Fruit fly (Drosophila melanogaster) whole organism, embryonic: ENCODE results near the gene Rpp14a.
A peak's percentile ranks its signal among the peaks of the same experiment; 100 is the strongest.

Experiments
- Abd-B ChIP-seq: fragments of 200-800 bp; sonication (Bioruptor generic); optimal IDR thresholded peaks from 2 replicates; lab custom pipeline; 2018; ENCODE audit warnings: missing biosample characterization, mild to moderate bottlenecking, missing genetic modification characterization, moderate library complexity
- C15 ChIP-seq: fragments of 200-800 bp; sonication (Bioruptor generic); IDR thresholded peaks from 3 replicates; pipeline ENCODE4 v1.3.6; 2022; ENCODE audit warnings: missing biosample characterization, missing genetic modification characterization
- CG12155 ChIP-seq: fragments of 200-800 bp; sonication (Bioruptor generic); optimal IDR thresholded peaks from 3 replicates; lab custom pipeline; 2016; ENCODE audit warnings: missing biosample characterization, missing genetic modification characterization
- CG13123 ChIP-seq: fragments of 200-800 bp; sonication (Bioruptor generic); optimal IDR thresholded peaks from 2 replicates; lab custom pipeline; 2016; ENCODE audit warnings: missing biosample characterization, missing genetic modification characterization
- CG1603 ChIP-seq: fragments of 200-800 bp; sonication (Bioruptor generic); optimal IDR thresholded peaks from 2 replicates; lab custom pipeline; 2019; ENCODE audit warnings: missing biosample characterization, mild to moderate bottlenecking, missing genetic modification characterization, moderate library complexity
- CG18764 ChIP-seq: fragments of 200-800 bp; sonication (Bioruptor generic); optimal IDR thresholded peaks from 3 replicates; lab custom pipeline; 2016; ENCODE audit warnings: missing biosample characterization, missing genetic modification characterization
- CG2199 ChIP-seq: fragments of 200-800 bp; sonication (Bioruptor generic); IDR thresholded peaks from 3 replicates; pipeline ENCODE4 v1.3.6; 2022; ENCODE audit warnings: missing biosample characterization, missing genetic modification characterization
- CG2875 ChIP-seq: fragments of 200-800 bp; sonication (Bioruptor generic); optimal IDR thresholded peaks from 2 replicates; lab custom pipeline; 2017; ENCODE audit warnings: missing biosample characterization, mild to moderate bottlenecking, missing genetic modification characterization, missing genetic modification reagents
- CG30403 ChIP-seq: fragments of 200-800 bp; sonication (Bioruptor generic); optimal IDR thresholded peaks from 3 replicates; lab custom pipeline; 2016; ENCODE audit warnings: missing biosample characterization, missing genetic modification characterization
- CG31224 ChIP-seq: fragments of 200-800 bp; sonication (Bioruptor generic); IDR thresholded peaks from 2 replicates; pipeline ENCODE4 v1.3.6; 2022; ENCODE audit warnings: missing biosample characterization, missing genetic modification characterization
- CG32532 ChIP-seq: fragments of 200-800 bp; sonication (Bioruptor generic); IDR thresholded peaks from 2 replicates; pipeline ENCODE4 v1.3.6; 2022; ENCODE audit warnings: missing biosample characterization, missing genetic modification characterization
- CG32772 ChIP-seq: fragments of 200-800 bp; sonication (Bioruptor generic); IDR thresholded peaks from 2 replicates; pipeline ENCODE4 v1.3.6; 2022; ENCODE audit warnings: missing biosample characterization, missing genetic modification characterization
- CG4707 ChIP-seq: fragments of 200-800 bp; sonication (Bioruptor generic); optimal IDR thresholded peaks from 2 replicates; lab custom pipeline; 2018; ENCODE audit warnings: missing biosample characterization, mild to moderate bottlenecking, missing genetic modification characterization, moderate library complexity
- CG4854 ChIP-seq: fragments of 200-800 bp; sonication (Bioruptor generic); optimal IDR thresholded peaks from 2 replicates; lab custom pipeline; 2016; ENCODE audit warnings: missing biosample characterization, missing genetic modification characterization, inconsistent platforms
- CG6765 ChIP-seq: fragments of 200-800 bp; sonication (Bioruptor generic); optimal IDR thresholded peaks from 3 replicates; lab custom pipeline; 2017; ENCODE audit warnings: missing biosample characterization, mild to moderate bottlenecking, missing genetic modification characterization
- CG8281 ChIP-seq: fragments of 200-800 bp; sonication (Bioruptor generic); optimal IDR thresholded peaks from 2 replicates; lab custom pipeline; 2018; ENCODE audit warnings: missing biosample characterization, mild to moderate bottlenecking, missing genetic modification characterization, moderate library complexity
- CG8388 ChIP-seq: fragments of 200-800 bp; sonication (Bioruptor generic); optimal IDR thresholded peaks from 2 replicates; lab custom pipeline; 2019; ENCODE audit warnings: missing biosample characterization, mild to moderate bottlenecking, missing genetic modification characterization, moderate library complexity
- Camta ChIP-seq: fragments of 200-800 bp; sonication (Bioruptor generic); optimal IDR thresholded peaks from 2 replicates; lab custom pipeline; 2016; ENCODE audit warnings: missing biosample characterization, missing genetic modification characterization
- CrebB ChIP-seq: fragments of 200-800 bp; sonication (Bioruptor generic); optimal IDR thresholded peaks from 3 replicates; lab custom pipeline; 2018; ENCODE audit warnings: missing biosample characterization, mild to moderate bottlenecking, missing genetic modification characterization
- ERR ChIP-seq: fragments of 200-800 bp; sonication (Bioruptor generic); optimal IDR thresholded peaks from 2 replicates; lab custom pipeline; 2016; ENCODE audit warnings: missing biosample characterization, missing genetic modification characterization
- Gug ChIP-seq: fragments of 200-800 bp; sonication (Bioruptor generic); IDR thresholded peaks from 4 replicates; pipeline ENCODE4 v1.3.6; 2022; ENCODE audit warnings: missing biosample characterization, missing genetic modification characterization
- Hmr ChIP-seq: fragments of 200-800 bp; sonication (Bioruptor generic); optimal IDR thresholded peaks from 3 replicates; lab custom pipeline; 2017; ENCODE audit warnings: mild to moderate bottlenecking, missing biosample characterization, missing genetic modification reagents, missing genetic modification characterization
- Hmx ChIP-seq: fragments of 200-800 bp; sonication (Bioruptor generic); optimal IDR thresholded peaks from 2 replicates; lab custom pipeline; 2016; ENCODE audit warnings: missing biosample characterization, missing genetic modification characterization
- Hr3 ChIP-seq: fragments of 200-800 bp; sonication (Bioruptor generic); optimal IDR thresholded peaks from 3 replicates; lab custom pipeline; 2016; ENCODE audit warnings: missing biosample characterization, missing genetic modification characterization
- MESR4 ChIP-seq: fragments of 200-800 bp; sonication (Bioruptor generic); optimal IDR thresholded peaks from 2 replicates; lab custom pipeline; 2018; ENCODE audit warnings: missing biosample characterization, mild to moderate bottlenecking, missing genetic modification characterization, moderate library complexity
- NK7.1 ChIP-seq: fragments of 200-800 bp; sonication (Bioruptor generic); optimal IDR thresholded peaks from 3 replicates; lab custom pipeline; 2016; ENCODE audit warnings: missing biosample characterization, missing genetic modification characterization
- Side ChIP-seq: fragments of 200-800 bp; sonication (Bioruptor generic); optimal IDR thresholded peaks from 2 replicates; lab custom pipeline; 2016; ENCODE audit warnings: missing biosample characterization, missing genetic modification characterization
- amos ChIP-seq: fragments of 200-800 bp; sonication (Bioruptor generic); IDR thresholded peaks from 2 replicates; pipeline ENCODE4 v1.3.6; 2022; ENCODE audit warnings: missing biosample characterization, missing genetic modification characterization; ENCODE audit not compliant: partially characterized antibody
- ara ChIP-seq: fragments of 200-800 bp; sonication (Bioruptor generic); IDR thresholded peaks from 2 replicates; pipeline ENCODE4 v1.3.6; 2022; ENCODE audit warnings: missing biosample characterization, missing genetic modification characterization
- bab2 ChIP-seq: fragments of 200-800 bp; sonication (Bioruptor generic); optimal IDR thresholded peaks from 2 replicates; lab custom pipeline; 2016; ENCODE audit warnings: missing biosample characterization, missing genetic modification characterization
- cwo ChIP-seq: fragments of 200-800 bp; sonication (Bioruptor generic); optimal IDR thresholded peaks from 3 replicates; lab custom pipeline; 2017; ENCODE audit warnings: missing biosample characterization, missing genetic modification characterization, mild to moderate bottlenecking, moderate library complexity, missing genetic modification reagents
- danr ChIP-seq: fragments of 200-800 bp; sonication (Bioruptor generic); IDR thresholded peaks from 2 replicates; pipeline ENCODE4 v1.3.6; 2022; ENCODE audit warnings: missing biosample characterization, missing genetic modification characterization
- emc ChIP-seq: fragments of 200-800 bp; sonication (Bioruptor generic); optimal IDR thresholded peaks from 2 replicates; lab custom pipeline; 2016; ENCODE audit warnings: missing biosample characterization, missing genetic modification characterization
- ems ChIP-seq: fragments of 200-800 bp; sonication (Bioruptor generic); optimal IDR thresholded peaks from 3 replicates; lab custom pipeline; 2016; ENCODE audit warnings: missing biosample characterization, missing genetic modification characterization
- en ChIP-seq: fragments of 200-800 bp; sonication (Bioruptor generic); optimal IDR thresholded peaks from 2 replicates; lab custom pipeline; 2016; ENCODE audit warnings: missing biosample characterization, missing genetic modification characterization
- esg ChIP-seq: fragments of 200-800 bp; sonication (Bioruptor generic); conservative IDR thresholded peaks from 2 replicates; pipeline ENCODE4 v1.3.6; 2022; ENCODE audit warnings: missing biosample characterization, missing genetic modification characterization
- ewg ChIP-seq: fragments of 200-800 bp; sonication (Bioruptor generic); optimal IDR thresholded peaks from 3 replicates; lab custom pipeline; 2017; ENCODE audit warnings: mild to moderate bottlenecking, missing biosample characterization, missing genetic modification reagents, missing genetic modification characterization
- her ChIP-seq: fragments of 200-800 bp; sonication (Bioruptor generic); optimal IDR thresholded peaks from 2 replicates; lab custom pipeline; 2016; ENCODE audit warnings: missing biosample characterization, missing genetic modification characterization
- inv ChIP-seq: fragments of 200-800 bp; sonication (Bioruptor generic); IDR thresholded peaks from 2 replicates; pipeline ENCODE4 v1.3.6; 2022; ENCODE audit warnings: missing biosample characterization, missing genetic modification characterization; ENCODE audit not compliant: partially characterized antibody
- klu ChIP-seq: fragments of 200-800 bp; sonication (Bioruptor generic); IDR thresholded peaks from 2 replicates; pipeline ENCODE4 v1.3.6; 2022; ENCODE audit warnings: missing biosample characterization, missing genetic modification characterization
- lola ChIP-seq, 3 experiments: fragments of >200 bp in 2 of 3; fragments of 200-800 bp in 1 of 3; sonication (Bioruptor generic) in 1 of 3; optimal IDR thresholded peaks; 2 replicates each; lab custom pipeline; 2017 to 2019; ENCODE audit warnings: missing biosample characterization in 3 of 3, missing genetic modification characterization in 3 of 3, mild to moderate bottlenecking in 1 of 3, moderate library complexity in 1 of 3
- mld ChIP-seq: fragments of 200-800 bp; sonication (Bioruptor generic); IDR thresholded peaks from 3 replicates; pipeline ENCODE4 v1.3.6; 2022; ENCODE audit warnings: missing biosample characterization, missing genetic modification characterization; ENCODE audit not compliant: partially characterized antibody
- pfk ChIP-seq: fragments of 200-800 bp; sonication (Bioruptor generic); optimal IDR thresholded peaks from 2 replicates; lab custom pipeline; 2018; ENCODE audit warnings: missing biosample characterization, mild to moderate bottlenecking, missing genetic modification characterization, moderate library complexity
- row ChIP-seq: fragments of 200-800 bp; sonication (Bioruptor generic); IDR thresholded peaks from 3 replicates; pipeline ENCODE4 v1.3.6; 2022; ENCODE audit warnings: missing biosample characterization, missing genetic modification characterization
- slp2 ChIP-seq: fragments of 200-800 bp; sonication (Bioruptor generic); optimal IDR thresholded peaks from 2 replicates; lab custom pipeline; 2016; ENCODE audit warnings: missing biosample characterization, missing genetic modification characterization
- sob ChIP-seq: fragments of 200-800 bp; sonication (Bioruptor generic); IDR thresholded peaks from 2 replicates; pipeline ENCODE4 v1.3.6; 2022; ENCODE audit warnings: missing biosample characterization, missing genetic modification characterization
- stc ChIP-seq: fragments of 200-800 bp; sonication (Bioruptor generic); IDR thresholded peaks from 2 replicates; pipeline ENCODE4 v1.3.6; 2022; ENCODE audit warnings: missing biosample characterization, missing genetic modification characterization
- twi ChIP-seq: fragments of 200-800 bp; optimal IDR thresholded peaks from 2 replicates; lab custom pipeline; 2019; ENCODE audit warnings: missing biosample characterization, mild to moderate bottlenecking, missing genetic modification characterization, moderate library complexity
- vvl ChIP-seq: fragments of 200-800 bp; sonication (Bioruptor generic); IDR thresholded peaks from 2 replicates; pipeline ENCODE4 v1.3.6; 2022; ENCODE audit warnings: missing biosample characterization, missing genetic modification characterization
- zen ChIP-seq: fragments of 200-800 bp; sonication (Bioruptor generic); optimal IDR thresholded peaks from 3 replicates; lab custom pipeline; 2018; ENCODE audit warnings: missing biosample characterization, mild to moderate bottlenecking, missing genetic modification characterization, moderate library complexity

Rpp14a gene

dm6 chr3R:30056592-30057135 lies at the start of gene Rpp14a, which contains the start of gene CG7950 (continued):
- TF ChIP-seq esg (GFP tag; lab: Robert Waterston, UW) (peak; percentile 79), CG4707 (peak; percentile 5), row (GFP tag; lab: Robert Waterston, UW) (peak; percentile 88), mld (GFP tag; lab: Robert Waterston, UW) (no peak), her (GFP tag; lab: Kevin White, UChicago) (peak; percentile 64), CG18764 (peak; percentile 51), CG32532 (GFP tag; lab: Robert Waterston, UW) (peak; percentile 86), twi (tag; lab: Kevin White, UChicago) (peak; percentile 44), lola (GFP tag; optimal IDR thresholded peaks at IDR 0.05; lab: Kevin White, UChicago) (peak in 1 of 3 experiments; percentile 67), CG13123 (peak; percentile 31), stc (peak; percentile 61; the same call in 1 of the 2 replicates), zen (tag; lab: Kevin White, UChicago) (peak; percentile 75), sob (peak; percentile 76), CG2875 (peak; percentile 39), ewg (peak; percentile 48), bab2 (GFP tag; lab: Kevin White, UChicago) (peak; percentile 82), amos (GFP tag; lab: Robert Waterston, UW) (no peak), inv (no peak), pfk (no peak), Gug (GFP tag; lab: Robert Waterston, UW) (peak; percentile 49; the same call in 1 of the 4 replicates), CG30403 (peak; percentile 87), CG2199 (no peak), Abd-B (peak; percentile 39), CG32772 (GFP tag; lab: Robert Waterston, UW) (peak; percentile 70), slp2 (GFP tag; lab: Kevin White, UChicago) (peak; percentile 58), Hmr (GFP tag; lab: Kevin White, UChicago) (peak; percentile 79), CG8388 (GFP tag; lab: Kevin White, UChicago) (peak; percentile 53), ERR (GFP tag; lab: Kevin White, UChicago) (peak; percentile 62), Camta (GFP tag; lab: Kevin White, UChicago) (peak; percentile 66), ara (GFP tag; lab: Robert Waterston, UW) (peak; percentile 79), ems (GFP tag; lab: Kevin White, UChicago) (peak; percentile 85), Hmx (GFP tag; lab: Kevin White, UChicago) (peak; percentile 67), danr (peak; percentile 54), cwo (GFP tag; lab: Kevin White, UChicago) (peak; percentile 66), vvl (GFP tag; lab: Robert Waterston, UW) (peak; percentile 87), Hr3 (GFP tag; lab: Kevin White, UChicago) (peak; percentile 84), klu (GFP tag; lab: Robert Waterston, UW) (no peak; the same call in 1 of the 2 replicates), MESR4 (GFP tag; lab: Kevin White, UChicago) (peak; percentile 63), CG31224 (peak; percentile 60; the same call in 1 of the 2 replicates), CG8281 (tag; lab: Kevin White, UChicago) (no peak), en (GFP tag; lab: Kevin White, UChicago) (peak; percentile 29), CG4854 (GFP tag; lab: Kevin White, UChicago) (peak; percentile 63), NK7.1 (GFP tag; lab: Kevin White, UChicago) (peak; percentile 49), C15 (GFP tag; lab: Robert Waterston, UW) (no peak), CG12155 (peak; percentile 80), emc (GFP tag; lab: Kevin White, UChicago) (no peak), CG1603 (tag; lab: Kevin White, UChicago) (peak; percentile 89), Side (peak; percentile 35), CrebB (tag; lab: Kevin White, UChicago) (peak; percentile 83), CG6765 (GFP tag; lab: Kevin White, UChicago) (no peak)
